Fruit fly (Drosophila melanogaster): ENCODE measurements around the gene Rhau.

dm6 chr2L:20768568-20769071, 10.8 kb upstream of the Rhau start:
- TF ChIP-seq psq (optimal IDR thresholded peaks at IDR 0.05) (no peak), h (optimal IDR thresholded peaks at IDR 0.05) (no peak)
